Fruit fly (Drosophila melanogaster) whole organism, embryonic: ENCODE results near the gene CG16965.

Source experiments
- BtbVII ChIP-seq: fragments of 200-800 bp; sonication (Bioruptor generic); optimal IDR thresholded peaks from 3 replicates; lab custom pipeline; 2017; ENCODE audit warnings: missing biosample characterization, mild to moderate bottlenecking, missing genetic modification characterization
- Bteb2 ChIP-seq: fragments of 200-800 bp; sonication (Bioruptor generic); optimal IDR thresholded peaks from 2 replicates; lab custom pipeline; 2016; ENCODE audit warnings: missing biosample characterization, missing genetic modification characterization
- CG10209 ChIP-seq: fragments of 200-800 bp; sonication (Bioruptor generic); optimal IDR thresholded peaks from 3 replicates; lab custom pipeline; 2017; ENCODE audit warnings: missing biosample characterization, mild to moderate bottlenecking, missing genetic modification characterization, missing genetic modification reagents
- CG10366 ChIP-seq: fragments of 200-800 bp; sonication (Bioruptor generic); IDR thresholded peaks from 2 replicates; pipeline ENCODE4 v1.3.6; 2022; ENCODE audit warnings: missing biosample characterization, missing genetic modification characterization
- CG11504 ChIP-seq: fragments of 200-800 bp; sonication (Bioruptor generic); optimal IDR thresholded peaks from 3 replicates; lab custom pipeline; 2019; ENCODE audit warnings: missing biosample characterization, mild to moderate bottlenecking, missing genetic modification characterization, moderate library complexity
- CG11723 ChIP-seq: fragments of 200-800 bp; sonication (Bioruptor generic); optimal IDR thresholded peaks from 2 replicates; lab custom pipeline; 2017; ENCODE audit warnings: missing biosample characterization, mild to moderate bottlenecking, missing genetic modification characterization
- CG12236 ChIP-seq: fragments of 200-800 bp; sonication (Bioruptor generic); optimal IDR thresholded peaks from 2 replicates; lab custom pipeline; 2016; ENCODE audit warnings: missing biosample characterization, missing genetic modification characterization
- CG12769 ChIP-seq: fragments of 200-800 bp; sonication (Bioruptor generic); optimal IDR thresholded peaks from 2 replicates; lab custom pipeline; 2019; ENCODE audit warnings: missing biosample characterization, mild to moderate bottlenecking, missing genetic modification characterization, moderate library complexity
- CG12942 ChIP-seq: fragments of 200-800 bp; sonication (Bioruptor generic); optimal IDR thresholded peaks from 3 replicates; lab custom pipeline; 2016; ENCODE audit warnings: missing biosample characterization, missing genetic modification characterization
- CG14710 ChIP-seq: fragments of 200-800 bp; sonication (Bioruptor generic); optimal IDR thresholded peaks from 3 replicates; lab custom pipeline; 2019; ENCODE audit warnings: missing biosample characterization, mild to moderate bottlenecking, missing genetic modification characterization, moderate library complexity
- CG18011 ChIP-seq: fragments of 200-800 bp; sonication (Bioruptor generic); optimal IDR thresholded peaks from 2 replicates; lab custom pipeline; 2017; ENCODE audit warnings: missing biosample characterization, missing genetic modification characterization, mild to moderate bottlenecking, moderate library complexity, missing genotype
- CG2116 ChIP-seq: fragments of 200-800 bp; sonication (Bioruptor generic); optimal IDR thresholded peaks from 3 replicates; lab custom pipeline; 2018; ENCODE audit warnings: missing biosample characterization, mild to moderate bottlenecking, missing genetic modification characterization
- CG31224 ChIP-seq: fragments of 200-800 bp; sonication (Bioruptor generic); IDR thresholded peaks from 2 replicates; pipeline ENCODE4 v1.3.6; 2022; ENCODE audit warnings: missing biosample characterization, missing genetic modification characterization
- CG3281 ChIP-seq: fragments of 200-800 bp; sonication (Bioruptor generic); optimal IDR thresholded peaks from 3 replicates; lab custom pipeline; 2017; ENCODE audit warnings: missing biosample characterization, mild to moderate bottlenecking, missing genetic modification characterization
- CG4404 ChIP-seq: fragments of 200-800 bp; sonication (Bioruptor generic); IDR thresholded peaks from 2 replicates; pipeline ENCODE4 v1.3.6; 2022; ENCODE audit warnings: missing biosample characterization, missing genetic modification characterization
- CG4617 ChIP-seq: fragments of 200-800 bp; sonication (Bioruptor generic); optimal IDR thresholded peaks from 3 replicates; lab custom pipeline; 2016; ENCODE audit warnings: missing biosample characterization, missing genetic modification characterization, borderline replicate concordance
- CG4854 ChIP-seq: fragments of 200-800 bp; sonication (Bioruptor generic); optimal IDR thresholded peaks from 2 replicates; lab custom pipeline; 2016; ENCODE audit warnings: missing biosample characterization, missing genetic modification characterization, inconsistent platforms
- CG5245 ChIP-seq: fragments of 200-800 bp; sonication (Bioruptor generic); optimal IDR thresholded peaks from 3 replicates; lab custom pipeline; 2016; ENCODE audit warnings: missing biosample characterization, missing genetic modification characterization
- CG6689 ChIP-seq: fragments of 200-800 bp; sonication (Bioruptor generic); IDR thresholded peaks from 2 replicates; pipeline ENCODE4 v1.3.6; 2022; ENCODE audit warnings: missing biosample characterization, missing genetic modification characterization
- Doc3 ChIP-seq: fragments of 200-800 bp; sonication (Bioruptor generic); IDR thresholded peaks from 3 replicates; pipeline ENCODE4 v1.3.6; 2022; ENCODE audit warnings: missing biosample characterization, missing genetic modification characterization; ENCODE audit not compliant: partially characterized antibody
- Dref ChIP-seq: fragments of 200-800 bp; sonication (Bioruptor generic); IDR thresholded peaks from 2 replicates; pipeline ENCODE4 v1.3.6; 2022; ENCODE audit warnings: missing biosample characterization, missing genetic modification characterization
- Ets65A ChIP-seq: fragments of 200-800 bp; sonication (Bioruptor generic); peaks from one replicate; lab custom pipeline; 2016; ENCODE audit warnings: missing biosample characterization, missing genetic modification characterization
- HLH3B ChIP-seq: fragments of 200-800 bp; sonication (Bioruptor generic); IDR thresholded peaks from 2 replicates; pipeline ENCODE4 v1.3.6; 2022; ENCODE audit warnings: missing biosample characterization, missing genetic modification characterization
- Hey ChIP-seq: fragments of 200-800 bp; sonication (Bioruptor generic); optimal IDR thresholded peaks from 3 replicates; lab custom pipeline; 2018; ENCODE audit warnings: missing biosample characterization, mild to moderate bottlenecking, missing genetic modification characterization
- Hr78 ChIP-seq, 2 experiments: fragments of 200-800 bp in 1 of 2; fragments of >200 bp in 1 of 2; sonication (Bioruptor generic) in 1 of 2; optimal IDR thresholded peaks; 2 replicates each; lab custom pipeline; 2017 to 2019; ENCODE audit warnings: missing biosample characterization in 2 of 2, missing genetic modification characterization in 2 of 2, mild to moderate bottlenecking in 1 of 2, moderate library complexity in 1 of 2
- Optix ChIP-seq: fragments of 200-800 bp; sonication (Bioruptor generic); IDR thresholded peaks from 3 replicates; pipeline ENCODE4 v1.3.6; 2022; ENCODE audit warnings: missing biosample characterization, missing genetic modification characterization
- Stat92E ChIP-seq, 3 experiments: fragments of >200 bp in 2 of 3; fragments of 200-800 bp in 1 of 3; sonication (Bioruptor generic) in 1 of 3; optimal IDR thresholded peaks; 2 replicates each; lab custom pipeline; 2017 to 2019; ENCODE audit warnings: missing biosample characterization in 3 of 3, missing genetic modification characterization in 3 of 3, mild to moderate bottlenecking in 1 of 3, moderate library complexity in 1 of 3
- TFAM ChIP-seq: fragments of 200-800 bp; sonication (Bioruptor generic); optimal IDR thresholded peaks from 2 replicates; lab custom pipeline; 2017; ENCODE audit warnings: missing biosample characterization, missing genetic modification characterization, inconsistent platforms
- ab ChIP-seq: fragments of 200-800 bp; sonication (Bioruptor generic); optimal IDR thresholded peaks from 2 replicates; lab custom pipeline; 2016; ENCODE audit warnings: missing biosample characterization, missing genetic modification characterization
- ara ChIP-seq: fragments of 200-800 bp; sonication (Bioruptor generic); IDR thresholded peaks from 2 replicates; pipeline ENCODE4 v1.3.6; 2022; ENCODE audit warnings: missing biosample characterization, missing genetic modification characterization
- bab2 ChIP-seq: fragments of 200-800 bp; sonication (Bioruptor generic); optimal IDR thresholded peaks from 2 replicates; lab custom pipeline; 2016; ENCODE audit warnings: missing biosample characterization, missing genetic modification characterization
- cas ChIP-seq: fragments of 200-800 bp; sonication (Bioruptor generic); IDR thresholded peaks from 2 replicates; pipeline ENCODE4 v1.3.6; 2022; ENCODE audit warnings: missing biosample characterization, missing genetic modification characterization
- chif ChIP-seq, 2 experiments: fragments of 200-800 bp; sonication (Bioruptor generic); optimal IDR thresholded peaks; 3 replicates each; lab custom pipeline; 2016; ENCODE audit warnings: missing biosample characterization in 2 of 2, missing genetic modification characterization in 2 of 2
- cwo ChIP-seq: fragments of 200-800 bp; sonication (Bioruptor generic); optimal IDR thresholded peaks from 3 replicates; lab custom pipeline; 2017; ENCODE audit warnings: missing biosample characterization, missing genetic modification characterization, mild to moderate bottlenecking, moderate library complexity, missing genetic modification reagents
- dmrt11E ChIP-seq: fragments of 200-800 bp; sonication (Bioruptor generic); optimal IDR thresholded peaks from 3 replicates; lab custom pipeline; 2018; ENCODE audit warnings: missing biosample characterization, mild to moderate bottlenecking, missing genetic modification characterization, moderate library complexity
- eve ChIP-seq, 2 experiments: fragments of >200 bp; optimal IDR thresholded peaks; 2 replicates each; lab custom pipeline; 2017; ENCODE audit warnings: missing biosample characterization in 2 of 2, missing genetic modification characterization in 2 of 2
- ftz-f1 ChIP-seq: fragments of 200-800 bp; sonication (Bioruptor generic); optimal IDR thresholded peaks from 2 replicates; lab custom pipeline; 2016; ENCODE audit warnings: missing biosample characterization, missing genetic modification characterization
- jumu ChIP-seq: fragments of 200-800 bp; sonication (Bioruptor generic); optimal IDR thresholded peaks from 3 replicates; lab custom pipeline; 2016; ENCODE audit warnings: missing biosample characterization, missing genetic modification characterization
- peb ChIP-seq: fragments of 200-800 bp; sonication (Bioruptor generic); IDR thresholded peaks from 2 replicates; pipeline ENCODE4 v1.3.6; 2022; ENCODE audit warnings: missing biosample characterization, missing genetic modification characterization
- prd ChIP-seq, 3 experiments: fragments of >200 bp in 2 of 3; fragments of 200-800 bp in 1 of 3; sonication (Bioruptor generic) in 1 of 3; optimal IDR thresholded peaks in 2 of 3; IDR thresholded peaks in 1 of 3; 2 replicates in 2 of 3; 3 replicates in 1 of 3; pipeline versions ENCODE4 v1.3.6 to Lab custom; 2017 to 2022; ENCODE audit warnings: missing biosample characterization in 1 of 3, missing genetic modification characterization in 1 of 3
- psq ChIP-seq: fragments of 200-800 bp; sonication (Bioruptor generic); optimal IDR thresholded peaks from 2 replicates; lab custom pipeline; 2017; ENCODE audit warnings: missing biosample characterization, missing genetic modification characterization
- seq ChIP-seq: fragments of 200-800 bp; sonication (Bioruptor generic); IDR thresholded peaks from 2 replicates; pipeline ENCODE4 v1.3.6; 2022; ENCODE audit warnings: missing biosample characterization, missing genetic modification characterization
- ssp ChIP-seq: fragments of 200-800 bp; sonication (Bioruptor generic); IDR thresholded peaks from 2 replicates; pipeline ENCODE4 v1.3.6; 2022; ENCODE audit warnings: missing biosample characterization, missing genetic modification characterization
- stc ChIP-seq: fragments of 200-800 bp; sonication (Bioruptor generic); IDR thresholded peaks from 2 replicates; pipeline ENCODE4 v1.3.6; 2022; ENCODE audit warnings: missing biosample characterization, missing genetic modification characterization
- vnd ChIP-seq: fragments of 200-800 bp; sonication (Bioruptor generic); IDR thresholded peaks from 3 replicates; pipeline ENCODE4 v1.3.6; 2022; ENCODE audit warnings: missing biosample characterization, missing genetic modification characterization; ENCODE audit not compliant: partially characterized antibody
- vvl ChIP-seq: fragments of 200-800 bp; sonication (Bioruptor generic); IDR thresholded peaks from 2 replicates; pipeline ENCODE4 v1.3.6; 2022; ENCODE audit warnings: missing biosample characterization, missing genetic modification characterization
- wdn ChIP-seq: fragments of 200-800 bp; sonication (Bioruptor generic); IDR thresholded peaks from 2 replicates; pipeline ENCODE4 v1.3.6; 2022; ENCODE audit warnings: missing biosample characterization, missing genetic modification characterization
- zen2 ChIP-seq: fragments of 200-800 bp; sonication (Bioruptor generic); IDR thresholded peaks from 3 replicates; pipeline ENCODE4 v1.3.6; 2022; ENCODE audit warnings: missing biosample characterization, missing genetic modification characterization; ENCODE audit not compliant: partially characterized antibody
- zf30C ChIP-seq: fragments of 200-800 bp; sonication (Bioruptor generic); optimal IDR thresholded peaks from 3 replicates; lab custom pipeline; 2018; ENCODE audit warnings: missing biosample characterization, mild to moderate bottlenecking, missing genetic modification characterization

The CG16965 gene

DNA sequence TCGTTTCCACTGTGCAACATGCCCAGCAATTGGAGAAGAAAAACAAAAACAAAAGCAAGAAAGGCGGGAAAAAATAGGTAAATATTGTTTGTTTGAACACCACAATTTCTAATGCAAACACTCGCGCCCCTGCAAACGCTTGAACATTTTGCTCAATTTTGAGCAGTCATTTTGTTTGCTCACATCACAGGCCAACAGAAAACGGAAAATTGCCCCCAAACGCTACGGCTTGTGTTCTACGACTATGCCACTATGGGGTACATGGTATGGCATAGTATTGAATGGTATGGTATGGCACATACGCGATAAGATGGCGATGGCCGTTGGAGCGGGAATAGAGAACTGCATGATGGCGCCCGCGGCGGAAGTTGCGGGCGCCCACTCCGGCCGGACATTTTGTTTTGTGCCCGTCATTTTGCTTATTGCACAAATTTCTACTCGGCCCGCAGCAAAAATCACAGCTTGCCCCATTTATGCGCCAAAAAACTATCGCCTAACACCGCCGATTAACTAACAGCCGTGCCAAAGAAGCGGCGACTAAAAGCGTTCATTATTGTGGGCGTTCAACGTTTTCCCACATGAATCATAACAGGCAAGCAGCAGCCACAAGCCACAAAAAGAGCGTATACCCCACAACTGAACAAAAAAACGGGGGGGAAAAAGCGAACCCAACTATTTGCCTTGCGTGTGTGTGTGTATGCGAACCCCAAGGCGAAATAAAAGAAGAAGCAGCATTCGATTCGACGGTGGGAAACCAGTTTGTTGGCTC, 23.0 kb downstream of the CG16965 start (continued):
- TF ChIP-seq seq (no peak), chif (GFP tag; optimal IDR thresholded peaks at IDR 0.05; lab: Kevin White, UChicago) (peak; percentile 27 to 42), psq (GFP tag; lab: Kevin White, UChicago) (peak; percentile 9), jumu (GFP tag; lab: Kevin White, UChicago) (no peak), CG10366 (GFP tag; lab: Robert Waterston, UW) (no peak), BtbVII (GFP tag; lab: Kevin White, UChicago) (peak; percentile 74), Stat92E (GFP tag; optimal IDR thresholded peaks at IDR 0.05; lab: Kevin White, UChicago) (no peak), Dref (GFP tag; lab: Robert Waterston, UW) (no peak), Doc3 (GFP tag; lab: Robert Waterston, UW) (no peak), cas (GFP tag; lab: Robert Waterston, UW) (no peak), zf30C (GFP tag; lab: Kevin White, UChicago) (no peak), ftz-f1 (GFP tag; lab: Kevin White, UChicago) (peak; percentile 97), CG12236 (GFP tag; lab: Kevin White, UChicago) (peak; percentile 73), eve (GFP tag; optimal IDR thresholded peaks at IDR 0.05; lab: Kevin White, UChicago) (no peak), prd (optimal IDR thresholded peaks at IDR 0.05; lab: Kevin White, UChicago) (no peak), prd (GFP tag; IDR thresholded peaks at IDR 0.05; lab: Robert Waterston, UW) (no peak), Ets65A (GFP tag; lab: Kevin White, UChicago) (peak; percentile 63), CG11723 (GFP tag; lab: Kevin White, UChicago) (peak; percentile 78), Bteb2 (no peak), zen2 (GFP tag; lab: Robert Waterston, UW) (no peak), CG10209 (GFP tag; lab: Kevin White, UChicago) (peak; percentile 84), CG4617 (GFP tag; lab: Kevin White, UChicago) (peak; percentile 5), ssp (GFP tag; lab: Robert Waterston, UW) (no peak), CG12769 (tag; lab: Kevin White, UChicago) (peak; percentile 91), dmrt11E (tag; lab: Kevin White, UChicago) (peak; percentile 70), CG4854 (GFP tag; lab: Kevin White, UChicago) (peak; percentile 45), CG14710 (tag; lab: Kevin White, UChicago) (peak; percentile 64), CG18011 (GFP tag; lab: Kevin White, UChicago) (peak; percentile 20), CG3281 (GFP tag; lab: Kevin White, UChicago) (peak; percentile 68), vvl (GFP tag; lab: Robert Waterston, UW) (no peak), HLH3B (GFP tag; lab: Robert Waterston, UW) (no peak), cwo (peak; percentile 47), TFAM (GFP tag; lab: Kevin White, UChicago) (no peak), stc (GFP tag; lab: Robert Waterston, UW) (no peak), Optix (GFP tag; lab: Robert Waterston, UW) (no peak), CG11504 (tag; lab: Kevin White, UChicago) (peak; percentile 72), vnd (GFP tag; lab: Robert Waterston, UW) (no peak), wdn (GFP tag; lab: Robert Waterston, UW) (no peak), Hey (tag; lab: Kevin White, UChicago) (peak; percentile 75), CG5245 (GFP tag; lab: Kevin White, UChicago) (no peak), CG6689 (GFP tag; lab: Robert Waterston, UW) (no peak), ab (GFP tag; lab: Kevin White, UChicago) (no peak), CG12942 (GFP tag; lab: Kevin White, UChicago) (peak; percentile 6), bab2 (GFP tag; lab: Kevin White, UChicago) (peak; percentile 56), CG2116 (GFP tag; lab: Kevin White, UChicago) (peak; percentile 63), ara (GFP tag; lab: Robert Waterston, UW) (no peak), CG4404 (GFP tag; lab: Robert Waterston, UW) (no peak), Hr78 (GFP tag; optimal IDR thresholded peaks at IDR 0.05; lab: Kevin White, UChicago) (no peak), CG31224 (no peak), peb (no peak)
